Fruit fly (Drosophila melanogaster): Measurements from ENCODE around the gene CG6276.

Gene CG6276

DNA sequence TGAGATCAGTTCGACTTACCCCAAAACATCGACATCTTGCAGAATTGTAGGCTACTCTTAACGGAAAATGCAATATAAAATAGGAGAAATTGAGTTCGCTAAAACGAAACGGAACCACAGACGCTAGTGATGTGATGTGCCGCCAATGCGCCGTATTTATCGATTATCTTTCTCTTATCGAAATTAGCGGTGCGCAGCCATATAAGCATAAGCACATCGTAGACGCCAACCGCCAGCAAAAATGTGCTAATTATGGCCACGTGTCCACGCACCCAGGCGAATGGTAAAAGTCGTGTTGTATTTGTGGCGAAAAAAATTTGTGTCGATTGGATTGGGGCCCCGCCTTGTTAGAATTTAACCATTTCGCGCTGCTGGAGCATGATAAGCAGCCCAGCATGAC lies 13.1 kb upstream of the CG6276 start, which contains the start of the genes Fkbp39 and Cyfip:
Gene Fkbp39, minus strand, starts transcription at position 140 of the 400 bp plus-strand sequence.
Gene Cyfip, plus strand, starts transcription at position 273 of the 400 bp plus-strand sequence.
- TF ChIP-seq CG4496 (GFP tag; IDR thresholded peaks at IDR 0.05) (peak; percentile 11; the same call in 1 of the 3 replicates), CG12605 (GFP tag; IDR thresholded peaks at IDR 0.05) (no peak)

DNA sequence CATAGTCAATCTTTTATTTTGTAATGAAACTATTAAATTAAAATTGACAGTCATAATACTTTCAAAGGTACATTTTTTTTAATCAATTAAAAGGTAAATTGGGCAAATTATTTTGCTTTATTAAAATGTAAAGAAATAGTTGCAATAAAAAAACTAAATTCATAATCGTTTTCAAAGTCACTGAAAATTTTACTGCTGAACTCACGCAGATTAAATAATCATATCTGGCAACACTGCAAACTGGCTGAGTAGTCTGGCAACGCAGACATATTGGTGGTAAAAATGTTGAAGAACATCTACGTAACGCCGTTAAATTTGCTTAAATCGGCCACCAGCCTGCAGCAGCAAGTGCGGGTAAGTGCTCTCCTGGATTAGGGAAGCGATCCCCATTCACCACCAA lies 10.6 kb upstream of the CG6276 start, which contains the start of gene mRpL9:
Gene mRpL9, plus strand, starts transcription at position 267 of the 400 bp plus-strand sequence.
- TF ChIP-seq CG15710 (tag; optimal IDR thresholded peaks at IDR 0.05) (peak; percentile 5), CG4496 (GFP tag; IDR thresholded peaks at IDR 0.05) (no peak)

DNA sequence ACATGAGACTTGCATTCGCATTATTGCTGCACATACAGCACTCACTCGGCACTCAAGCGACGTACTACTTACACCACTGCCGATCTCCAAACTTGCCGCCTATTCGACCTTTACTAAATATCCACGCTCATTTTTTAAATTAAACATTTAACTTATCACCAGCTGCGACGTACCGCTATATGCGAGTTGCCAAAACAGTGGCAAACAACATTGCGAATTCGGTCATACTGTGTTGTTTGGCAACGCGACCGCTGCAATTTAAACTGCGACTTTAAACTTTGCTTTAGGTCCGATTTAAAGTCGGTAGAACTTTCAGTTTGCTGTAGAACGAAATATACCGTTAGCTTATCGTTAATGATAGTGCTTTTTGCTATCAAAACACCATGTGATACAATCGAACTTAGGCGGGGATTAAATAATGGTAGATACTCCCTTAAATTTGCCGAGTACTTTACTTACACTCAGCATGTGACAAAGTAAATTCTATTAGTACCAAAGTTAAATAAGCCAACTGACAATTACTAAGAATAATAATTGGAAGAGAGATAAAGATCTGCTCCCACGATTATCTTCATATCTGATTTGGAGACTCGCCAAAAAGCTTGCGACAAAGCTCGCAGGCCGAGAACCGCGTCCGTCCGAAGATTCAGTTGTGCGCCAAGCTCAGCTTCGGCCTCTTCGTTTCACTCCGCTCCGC lies 8.4 kb upstream of the CG6276 start, which contains the start of the genes CG6236 and ea:
Gene CG6236, minus strand, starts transcription at position 187 of the 697 bp plus-strand sequence.
Gene ea, plus strand, starts transcription at position 647 of the 697 bp plus-strand sequence.
- TF ChIP-seq EcR (GFP tag; optimal IDR thresholded peaks at IDR 0.05) = no peak
- no peak for TF ChIP-seq D1 (tag; optimal IDR thresholded peaks at IDR 0.05)
- no peak for TF ChIP-seq CG10348 (GFP tag; IDR thresholded peaks at IDR 0.05)
- TF ChIP-seq CG8301 (tag; optimal IDR thresholded peaks at IDR 0.05) = no peak
- TF ChIP-seq Ets98B (GFP tag; IDR thresholded peaks at IDR 0.05) = no peak
- no peak for TF ChIP-seq CG4496 (GFP tag; IDR thresholded peaks at IDR 0.05)
- no peak for TF ChIP-seq CG13204 (GFP tag; optimal IDR thresholded peaks at IDR 0.05)
- no peak for TF ChIP-seq Pif1A (GFP tag; optimal IDR thresholded peaks at IDR 0.05)
- no peak for TF ChIP-seq gl (tag; optimal IDR thresholded peaks at IDR 0.05)
- no peak for TF ChIP-seq CG8159 (tag; optimal IDR thresholded peaks at IDR 0.05)
- no peak for TF ChIP-seq CG14655 (GFP tag; optimal IDR thresholded peaks at IDR 0.05)
- TF ChIP-seq CG9948 (tag; optimal IDR thresholded peaks at IDR 0.05) = no peak
- TF ChIP-seq CG34367 (tag; optimal IDR thresholded peaks at IDR 0.05) = no peak
- TF ChIP-seq CG15710 (tag; optimal IDR thresholded peaks at IDR 0.05) = no peak
- TF ChIP-seq Pif1B (GFP tag; optimal IDR thresholded peaks at IDR 0.05) = no peak
- TF ChIP-seq CG12605 (GFP tag; IDR thresholded peaks at IDR 0.05) = no peak
- TF ChIP-seq CG32121 (GFP tag; IDR thresholded peaks at IDR 0.05) = no peak
- no peak for TF ChIP-seq Snoo (tag; optimal IDR thresholded peaks at IDR 0.05)

DNA sequence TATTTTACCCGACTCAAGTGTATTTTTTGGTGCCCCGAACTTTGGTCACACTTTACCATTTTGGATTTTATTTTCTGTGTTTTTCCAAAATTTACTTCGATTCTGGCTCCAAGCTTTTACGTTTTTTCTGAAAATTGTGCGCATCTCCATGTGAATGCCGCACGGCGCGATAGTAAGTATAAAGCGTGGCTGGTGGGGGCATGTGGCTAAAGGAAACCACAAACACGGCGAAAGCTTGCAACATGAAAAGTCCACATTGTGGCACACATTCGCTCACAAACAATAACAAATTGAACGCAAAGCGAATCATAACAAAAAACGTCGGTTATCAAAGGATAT lies 847 bp upstream of the CG6276 start, which contains the start of gene ear:
Gene ear, plus strand, starts transcription at position 10 of the 339 bp plus-strand sequence.
- TF ChIP-seq CG8301 (tag; optimal IDR thresholded peaks at IDR 0.05) (no peak), Pif1B (GFP tag; optimal IDR thresholded peaks at IDR 0.05) (no peak), Snoo (tag; optimal IDR thresholded peaks at IDR 0.05) (no peak), CG9948 (tag; optimal IDR thresholded peaks at IDR 0.05) (no peak), Pif1A (GFP tag; optimal IDR thresholded peaks at IDR 0.05) (no peak), Ets98B (GFP tag; IDR thresholded peaks at IDR 0.05) (no peak), EcR (GFP tag; optimal IDR thresholded peaks at IDR 0.05) (no peak), rn (GFP tag; IDR thresholded peaks at IDR 0.05) (no peak), CG17806 (tag; optimal IDR thresholded peaks at IDR 0.05) (no peak), CG8159 (tag; optimal IDR thresholded peaks at IDR 0.05) (no peak)

DNA sequence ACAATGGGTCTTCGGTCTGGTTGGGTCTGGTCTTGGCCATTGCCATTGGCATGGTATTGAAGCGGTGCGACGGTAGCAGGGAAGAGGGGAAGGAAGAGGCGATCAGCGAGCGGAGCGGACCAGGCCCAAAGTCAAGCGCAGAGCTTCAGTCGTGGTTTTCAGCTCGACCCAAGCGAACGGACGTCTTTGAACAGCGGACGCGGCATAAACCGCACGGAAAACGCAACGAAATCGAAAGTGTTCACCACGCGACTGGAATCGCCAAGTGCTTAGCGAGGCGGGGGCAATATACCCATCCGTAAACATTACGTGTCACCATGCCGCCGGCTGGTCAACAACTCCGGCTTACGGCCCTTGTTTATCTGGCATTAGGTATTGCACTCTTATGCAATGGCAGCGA lies 3.5 kb downstream of the CG6276 start, which contains the start of gene CG14866:
Gene CG14866, plus strand, starts transcription at position 146 of the 400 bp plus-strand sequence.
- TF ChIP-seq CG10348 (GFP tag; IDR thresholded peaks at IDR 0.05) = no peak
- TF ChIP-seq D1 (tag; optimal IDR thresholded peaks at IDR 0.05) = no peak
- no peak for TF ChIP-seq Pif1A (GFP tag; optimal IDR thresholded peaks at IDR 0.05)
- TF ChIP-seq Ets98B (GFP tag; IDR thresholded peaks at IDR 0.05) = no peak
- no peak for TF ChIP-seq rn (GFP tag; IDR thresholded peaks at IDR 0.05)
- no peak for TF ChIP-seq Snoo (tag; optimal IDR thresholded peaks at IDR 0.05)
- TF ChIP-seq Pif1B (GFP tag; optimal IDR thresholded peaks at IDR 0.05) = no peak
- no peak for TF ChIP-seq CG13204 (GFP tag; optimal IDR thresholded peaks at IDR 0.05)
- TF ChIP-seq CG12605 (GFP tag; IDR thresholded peaks at IDR 0.05) = no peak
- no peak for TF ChIP-seq CG34367 (tag; optimal IDR thresholded peaks at IDR 0.05)
- TF ChIP-seq CG14655 (GFP tag; optimal IDR thresholded peaks at IDR 0.05) = no peak

DNA sequence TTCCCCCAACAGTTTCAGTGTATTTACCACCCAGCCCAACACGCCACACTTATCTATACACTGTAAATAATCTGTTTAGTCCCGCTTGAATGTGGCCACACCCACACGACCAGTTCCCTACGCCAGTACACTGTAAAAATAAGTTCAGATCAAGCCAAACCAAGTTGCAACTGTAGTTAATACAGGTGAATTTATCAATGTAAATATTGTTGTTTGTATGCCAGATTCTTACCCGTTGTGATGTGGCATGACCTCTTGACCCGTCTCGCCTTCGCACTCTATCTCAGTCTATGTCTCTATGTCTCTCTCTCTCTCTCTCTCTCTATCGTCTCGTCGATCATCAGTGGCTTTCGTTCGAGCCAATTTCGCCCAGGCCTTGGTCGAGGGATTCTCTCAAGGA lies 6.0 kb downstream of the CG6276 start:
- TF ChIP-seq fd96Ca (GFP tag; IDR thresholded peaks at IDR 0.05) = no peak
- no peak for TF ChIP-seq Snoo (tag; optimal IDR thresholded peaks at IDR 0.05)
- no peak for TF ChIP-seq CG8159 (tag; optimal IDR thresholded peaks at IDR 0.05)
- no peak for TF ChIP-seq CG13204 (GFP tag; optimal IDR thresholded peaks at IDR 0.05)
- no peak for TF ChIP-seq CG12605 (GFP tag; IDR thresholded peaks at IDR 0.05)
- TF ChIP-seq Pif1A (GFP tag; optimal IDR thresholded peaks at IDR 0.05) = no peak
- no peak for TF ChIP-seq gl (tag; optimal IDR thresholded peaks at IDR 0.05)
- TF ChIP-seq EcR (GFP tag; optimal IDR thresholded peaks at IDR 0.05) = no peak
- no peak for TF ChIP-seq CG10348 (GFP tag; IDR thresholded peaks at IDR 0.05)
- TF ChIP-seq CG15710 (tag; optimal IDR thresholded peaks at IDR 0.05) = no peak
- TF ChIP-seq CG14655 (GFP tag; optimal IDR thresholded peaks at IDR 0.05) = no peak
- TF ChIP-seq D1 (tag; optimal IDR thresholded peaks at IDR 0.05) = no peak
- TF ChIP-seq CG8301 (tag; optimal IDR thresholded peaks at IDR 0.05) = no peak
- no peak for TF ChIP-seq CG9948 (tag; optimal IDR thresholded peaks at IDR 0.05)
- no peak for TF ChIP-seq CG4496 (GFP tag; IDR thresholded peaks at IDR 0.05)

DNA sequence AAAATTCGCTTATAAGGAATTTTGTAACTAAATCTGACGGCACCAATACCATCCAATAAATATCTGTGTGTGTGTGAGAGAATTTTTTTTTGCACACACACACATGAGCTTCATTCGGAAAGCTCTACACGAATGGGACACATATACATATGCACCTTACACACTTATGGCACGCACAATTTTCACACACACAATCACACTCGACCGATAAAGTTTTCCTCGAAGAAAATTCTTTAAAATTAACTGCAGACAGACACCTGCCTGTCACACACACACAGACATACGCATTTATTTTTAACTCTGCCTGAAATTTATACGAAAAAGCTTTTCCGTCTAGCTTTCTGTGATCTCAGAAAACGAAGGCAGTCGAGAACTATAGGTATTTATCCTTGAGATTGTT lies 9.2 kb downstream of the CG6276 start:
- TF ChIP-seq CG14655 (GFP tag; optimal IDR thresholded peaks at IDR 0.05) = no peak
- no peak for TF ChIP-seq D1 (tag; optimal IDR thresholded peaks at IDR 0.05)
- TF ChIP-seq fd96Ca (GFP tag; IDR thresholded peaks at IDR 0.05) = no peak
- TF ChIP-seq Pif1B (GFP tag; optimal IDR thresholded peaks at IDR 0.05) = no peak
- no peak for TF ChIP-seq EcR (GFP tag; optimal IDR thresholded peaks at IDR 0.05)
- no peak for TF ChIP-seq CG10348 (GFP tag; IDR thresholded peaks at IDR 0.05)
- TF ChIP-seq Ets98B (GFP tag; IDR thresholded peaks at IDR 0.05) = no peak

All from whole organism, pupa.